Fruit fly (Drosophila melanogaster) whole organism, embryonic: ENCODE measurements around the gene CG16984.

Experiments
- Abd-B ChIP-seq: fragments of 200-800 bp; sonication (Bioruptor generic); optimal IDR thresholded peaks from 2 replicates; lab custom pipeline; 2018; ENCODE audit warnings: missing biosample characterization, mild to moderate bottlenecking, missing genetic modification characterization, moderate library complexity
- BtbVII ChIP-seq: fragments of 200-800 bp; sonication (Bioruptor generic); optimal IDR thresholded peaks from 3 replicates; lab custom pipeline; 2017; ENCODE audit warnings: missing biosample characterization, mild to moderate bottlenecking, missing genetic modification characterization
- CG10209 ChIP-seq: fragments of 200-800 bp; sonication (Bioruptor generic); optimal IDR thresholded peaks from 3 replicates; lab custom pipeline; 2017; ENCODE audit warnings: missing biosample characterization, mild to moderate bottlenecking, missing genetic modification characterization, missing genetic modification reagents
- CG10462 ChIP-seq: fragments of 200-800 bp; sonication (Bioruptor generic); optimal IDR thresholded peaks from 2 replicates; lab custom pipeline; 2016; ENCODE audit warnings: missing biosample characterization, missing genetic modification characterization
- CG12155 ChIP-seq: fragments of 200-800 bp; sonication (Bioruptor generic); optimal IDR thresholded peaks from 3 replicates; lab custom pipeline; 2016; ENCODE audit warnings: missing biosample characterization, missing genetic modification characterization
- CG12236 ChIP-seq: fragments of 200-800 bp; sonication (Bioruptor generic); optimal IDR thresholded peaks from 2 replicates; lab custom pipeline; 2016; ENCODE audit warnings: missing biosample characterization, missing genetic modification characterization
- CG12942 ChIP-seq: fragments of 200-800 bp; sonication (Bioruptor generic); optimal IDR thresholded peaks from 3 replicates; lab custom pipeline; 2016; ENCODE audit warnings: missing biosample characterization, missing genetic modification characterization
- CG17359 ChIP-seq: fragments of 200-800 bp; sonication (Bioruptor generic); optimal IDR thresholded peaks from 3 replicates; lab custom pipeline; 2018; ENCODE audit warnings: missing biosample characterization, mild to moderate bottlenecking, missing genetic modification characterization, moderate library complexity
- CG1792 ChIP-seq: fragments of 200-800 bp; sonication (Bioruptor generic); optimal IDR thresholded peaks from 2 replicates; lab custom pipeline; 2016; ENCODE audit warnings: missing biosample characterization, missing genetic modification characterization
- CG2116 ChIP-seq: fragments of 200-800 bp; sonication (Bioruptor generic); optimal IDR thresholded peaks from 3 replicates; lab custom pipeline; 2018; ENCODE audit warnings: missing biosample characterization, mild to moderate bottlenecking, missing genetic modification characterization
- CG2678 ChIP-seq: fragments of 200-800 bp; sonication (Bioruptor generic); optimal IDR thresholded peaks from 3 replicates; lab custom pipeline; 2019; ENCODE audit warnings: missing biosample characterization, mild to moderate bottlenecking, missing genetic modification characterization, moderate library complexity
- CG3065 ChIP-seq: fragments of 200-800 bp; sonication (Bioruptor generic); optimal IDR thresholded peaks from 2 replicates; lab custom pipeline; 2016; ENCODE audit warnings: missing biosample characterization, missing genetic modification characterization
- CG33557 ChIP-seq: fragments of 200-800 bp; sonication (Bioruptor generic); optimal IDR thresholded peaks from 2 replicates; lab custom pipeline; 2019; ENCODE audit warnings: missing biosample characterization, mild to moderate bottlenecking, missing genetic modification characterization, moderate library complexity
- CG5953 ChIP-seq: fragments of 200-800 bp; sonication (Bioruptor generic); IDR thresholded peaks from 2 replicates; pipeline ENCODE4 v1.3.6; 2022; ENCODE audit warnings: missing biosample characterization, missing genetic modification characterization
- CG6813 ChIP-seq: fragments of 200-800 bp; sonication (Bioruptor generic); optimal IDR thresholded peaks from 2 replicates; lab custom pipeline; 2017; ENCODE audit warnings: missing biosample characterization, missing genetic modification characterization, mild to moderate bottlenecking, moderate library complexity, missing genetic modification reagents
- CG7987 ChIP-seq: fragments of 200-800 bp; sonication (Bioruptor generic); optimal IDR thresholded peaks from 2 replicates; lab custom pipeline; 2018; ENCODE audit warnings: missing biosample characterization, mild to moderate bottlenecking, missing genetic modification characterization, moderate library complexity
- CG8765 ChIP-seq: fragments of 200-800 bp; sonication (Bioruptor generic); IDR thresholded peaks from 2 replicates; pipeline ENCODE4 v1.3.6; 2022; ENCODE audit warnings: missing biosample characterization, missing genetic modification characterization
- CoRest ChIP-seq: fragments of 200-800 bp; sonication (Bioruptor generic); optimal IDR thresholded peaks from 3 replicates; lab custom pipeline; 2018; ENCODE audit warnings: missing biosample characterization, mild to moderate bottlenecking, missing genetic modification characterization, moderate library complexity
- Deaf1 ChIP-seq: fragments of 200-800 bp; optimal IDR thresholded peaks from 3 replicates; lab custom pipeline; 2019; ENCODE audit warnings: missing biosample characterization, mild to moderate bottlenecking, missing genetic modification characterization, moderate library complexity
- Dll ChIP-seq: fragments of 200-800 bp; sonication (Bioruptor generic); IDR thresholded peaks from 4 replicates; pipeline ENCODE4 v1.3.6; 2022; ENCODE audit warnings: missing biosample characterization, missing genetic modification characterization; ENCODE audit not compliant: partially characterized antibody
- Fer1 ChIP-seq: fragments of 200-800 bp; sonication (Bioruptor generic); optimal IDR thresholded peaks from 2 replicates; lab custom pipeline; 2017; ENCODE audit warnings: missing biosample characterization, mild to moderate bottlenecking, missing genetic modification characterization
- Gug ChIP-seq: fragments of 200-800 bp; sonication (Bioruptor generic); IDR thresholded peaks from 4 replicates; pipeline ENCODE4 v1.3.6; 2022; ENCODE audit warnings: missing biosample characterization, missing genetic modification characterization
- MTF-1 ChIP-seq: fragments of 200-800 bp; sonication (Bioruptor generic); optimal IDR thresholded peaks from 2 replicates; lab custom pipeline; 2018; ENCODE audit warnings: missing biosample characterization, mild to moderate bottlenecking, missing genetic modification characterization, borderline replicate concordance
- NfI ChIP-seq: fragments of 200-800 bp; sonication (Bioruptor generic); optimal IDR thresholded peaks from 3 replicates; lab custom pipeline; 2018; ENCODE audit warnings: missing biosample characterization, mild to moderate bottlenecking, missing genetic modification characterization, moderate library complexity
- Pdp1 ChIP-seq, 2 experiments: fragments of 200-800 bp; sonication (Bioruptor generic); optimal IDR thresholded peaks; 3 replicates each; lab custom pipeline; 2016; ENCODE audit warnings: missing biosample characterization in 2 of 2, missing genetic modification characterization in 2 of 2, mild to moderate bottlenecking in 1 of 2, moderate library complexity in 1 of 2
- Rfx ChIP-seq: fragments of 200-800 bp; sonication (Bioruptor generic); IDR thresholded peaks from 2 replicates; pipeline ENCODE4 v1.3.6; 2022; ENCODE audit warnings: missing biosample characterization, missing genetic modification characterization
- Sox102F ChIP-seq: fragments of 200-800 bp; sonication (Bioruptor generic); optimal IDR thresholded peaks from 2 replicates; lab custom pipeline; 2018; ENCODE audit warnings: missing biosample characterization, mild to moderate bottlenecking, missing genetic modification characterization, moderate library complexity
- Ssrp ChIP-seq: fragments of 200-800 bp; sonication (Bioruptor generic); optimal IDR thresholded peaks from 2 replicates; lab custom pipeline; 2018; ENCODE audit warnings: missing biosample characterization, mild to moderate bottlenecking, missing genetic modification characterization, moderate library complexity
- TFAM ChIP-seq: fragments of 200-800 bp; sonication (Bioruptor generic); optimal IDR thresholded peaks from 2 replicates; lab custom pipeline; 2017; ENCODE audit warnings: missing biosample characterization, missing genetic modification characterization, inconsistent platforms
- abd-A ChIP-seq: fragments of 200-800 bp; sonication (Bioruptor generic); optimal IDR thresholded peaks from 3 replicates; lab custom pipeline; 2019; ENCODE audit warnings: missing biosample characterization, mild to moderate bottlenecking, missing genetic modification characterization, moderate library complexity
- ac ChIP-seq: fragments of 200-800 bp; sonication (Bioruptor generic); optimal IDR thresholded peaks from 3 replicates; lab custom pipeline; 2017; ENCODE audit warnings: missing biosample characterization, mild to moderate bottlenecking, missing genetic modification characterization
- aop ChIP-seq: fragments of 200-800 bp; sonication (Bioruptor generic); IDR thresholded peaks from 2 replicates; pipeline ENCODE4 v1.3.6; 2022; ENCODE audit warnings: missing biosample characterization, missing genetic modification characterization
- ase ChIP-seq: fragments of 200-800 bp; sonication (Bioruptor generic); IDR thresholded peaks from 3 replicates; pipeline ENCODE4 v1.3.6; 2022; ENCODE audit warnings: missing biosample characterization, missing genetic modification characterization
- ash1 ChIP-seq: fragments of 200-800 bp; sonication (Bioruptor generic); optimal IDR thresholded peaks from 2 replicates; lab custom pipeline; 2018; ENCODE audit warnings: missing biosample characterization, mild to moderate bottlenecking, missing genetic modification characterization
- ci ChIP-seq: fragments of 200-800 bp; sonication (Bioruptor generic); IDR thresholded peaks from 3 replicates; pipeline ENCODE4 v1.3.6; 2022; ENCODE audit warnings: missing biosample characterization, missing genetic modification characterization
- dm ChIP-seq: fragments of 200-800 bp; sonication (Bioruptor generic); optimal IDR thresholded peaks from 3 replicates; lab custom pipeline; 2016; ENCODE audit warnings: missing biosample characterization, missing genetic modification characterization
- eve ChIP-seq, 2 experiments: fragments of >200 bp; optimal IDR thresholded peaks; 2 replicates each; lab custom pipeline; 2017; ENCODE audit warnings: missing biosample characterization in 2 of 2, missing genetic modification characterization in 2 of 2
- luna ChIP-seq: fragments of 200-800 bp; sonication (Bioruptor generic); optimal IDR thresholded peaks from 2 replicates; lab custom pipeline; 2016; ENCODE audit warnings: missing biosample characterization, missing genetic modification characterization
- pum ChIP-seq: fragments of 200-800 bp; sonication (Bioruptor generic); optimal IDR thresholded peaks from 2 replicates; lab custom pipeline; 2016; ENCODE audit warnings: missing biosample characterization, missing genetic modification characterization
- scrt ChIP-seq: fragments of 200-800 bp; sonication (Bioruptor generic); optimal IDR thresholded peaks from 2 replicates; lab custom pipeline; 2018; ENCODE audit warnings: missing biosample characterization, mild to moderate bottlenecking, missing genetic modification characterization, moderate library complexity
- sd ChIP-seq: fragments of 200-800 bp; sonication (Bioruptor generic); optimal IDR thresholded peaks from 3 replicates; lab custom pipeline; 2018; ENCODE audit warnings: missing biosample characterization, mild to moderate bottlenecking, missing genetic modification characterization, moderate library complexity
- sima ChIP-seq: fragments of 200-800 bp; sonication (Bioruptor generic); optimal IDR thresholded peaks from 2 replicates; lab custom pipeline; 2016; ENCODE audit warnings: missing biosample characterization, missing genetic modification characterization
- stc ChIP-seq: fragments of 200-800 bp; sonication (Bioruptor generic); IDR thresholded peaks from 2 replicates; pipeline ENCODE4 v1.3.6; 2022; ENCODE audit warnings: missing biosample characterization, missing genetic modification characterization
- tap ChIP-seq: fragments of 200-800 bp; optimal IDR thresholded peaks from 3 replicates; lab custom pipeline; 2019; ENCODE audit warnings: missing biosample characterization, mild to moderate bottlenecking, missing genetic modification characterization, moderate library complexity
- toy ChIP-seq: fragments of 200-800 bp; sonication (Bioruptor generic); IDR thresholded peaks from 2 replicates; pipeline ENCODE4 v1.3.6; 2022; ENCODE audit warnings: missing biosample characterization, missing genetic modification characterization
- trem ChIP-seq: fragments of 200-800 bp; optimal IDR thresholded peaks from 3 replicates; lab custom pipeline; 2019; ENCODE audit warnings: missing biosample characterization, mild to moderate bottlenecking, missing genetic modification characterization, moderate library complexity
- trh ChIP-seq: fragments of 200-800 bp; sonication (Bioruptor generic); optimal IDR thresholded peaks from 2 replicates; lab custom pipeline; 2016; ENCODE audit warnings: missing biosample characterization, missing genetic modification characterization
- wor ChIP-seq: fragments of 200-800 bp; sonication (Bioruptor generic); IDR thresholded peaks from 2 replicates; pipeline ENCODE4 v1.3.6; 2022; ENCODE audit warnings: missing biosample characterization, missing genetic modification characterization

CG16984 gene

dm6 chr3L:2589911-2590763 lies 5.4 kb upstream of the CG16984 start:
- TF ChIP-seq abd-A (tag; lab: Kevin White, UChicago) (no peak), CG10462 (GFP tag; lab: Kevin White, UChicago) (peak; percentile 52), toy (no peak), aop (GFP tag; lab: Robert Waterston, UW) (peak; percentile 61; the same call in 1 of the 2 replicates), CG1792 (GFP tag; lab: Kevin White, UChicago) (no peak), CoRest (tag; lab: Kevin White, UChicago) (peak; percentile 86), CG7987 (no peak), CG3065 (GFP tag; lab: Kevin White, UChicago) (no peak), Gug (GFP tag; lab: Robert Waterston, UW) (no peak), Dll (peak; percentile 84), ash1 (GFP tag; lab: Kevin White, UChicago) (no peak), sd (tag; lab: Kevin White, UChicago) (peak; percentile 1), sima (GFP tag; lab: Kevin White, UChicago) (no peak), Sox102F (GFP tag; lab: Kevin White, UChicago) (peak; percentile 80), dm (no peak), Ssrp (tag; lab: Kevin White, UChicago) (peak; percentile 76), Fer1 (GFP tag; lab: Kevin White, UChicago) (peak; percentile 77), pum (GFP tag; lab: Kevin White, UChicago) (no peak), CG17359 (tag; lab: Kevin White, UChicago) (peak; percentile 80), BtbVII (GFP tag; lab: Kevin White, UChicago) (peak; percentile 59), CG8765 (GFP tag; lab: Robert Waterston, UW) (no peak), tap (tag; lab: Kevin White, UChicago) (peak; percentile 83), Rfx (GFP tag; lab: Robert Waterston, UW) (peak; percentile 54; the same call in 1 of the 2 replicates), TFAM (GFP tag; lab: Kevin White, UChicago) (no peak), ci (peak; percentile 61), CG10209 (GFP tag; lab: Kevin White, UChicago) (peak; percentile 74), CG2116 (GFP tag; lab: Kevin White, UChicago) (peak; percentile 43), eve (GFP tag; optimal IDR thresholded peaks at IDR 0.05; lab: Kevin White, UChicago) (no peak), trem (tag; lab: Kevin White, UChicago) (peak; percentile 62), CG5953 (GFP tag; lab: Robert Waterston, UW) (no peak), CG12942 (GFP tag; lab: Kevin White, UChicago) (peak; percentile 26), MTF-1 (GFP tag; lab: Kevin White, UChicago) (peak; percentile 8), trh (peak; percentile 21), wor (peak; percentile 68), CG12155 (GFP tag; lab: Kevin White, UChicago) (peak; percentile 56), ase (GFP tag; lab: Robert Waterston, UW) (no peak), CG33557 (GFP tag; lab: Kevin White, UChicago) (peak; percentile 81), Pdp1 (GFP tag; optimal IDR thresholded peaks at IDR 0.05; lab: Kevin White, UChicago) (peak in 1 of 2 experiments; percentile 17), Abd-B (GFP tag; lab: Kevin White, UChicago) (peak; percentile 70), CG12236 (GFP tag; lab: Kevin White, UChicago) (no peak), scrt (GFP tag; lab: Kevin White, UChicago) (peak; percentile 26), Deaf1 (peak; percentile 55), CG6813 (GFP tag; lab: Kevin White, UChicago) (peak; percentile 54), stc (GFP tag; lab: Robert Waterston, UW) (0 out of 2 replicates have a peak, but pooled peaks have one; percentile 10), ac (GFP tag; lab: Kevin White, UChicago) (no peak), CG2678 (peak; percentile 87), NfI (peak; percentile 65), luna (GFP tag; lab: Kevin White, UChicago) (no peak)
